Worm (Caenorhabditis elegans) whole organism, midembryonic: ENCODE results near the gene C18C4.7.

Experiments
- T22C8.4 ChIP-seq: fragments of 200-800 bp; sonication (Bioruptor generic); IDR thresholded peaks from 2 replicates; pipeline ENCODE4 v1.3.6; 2022; ENCODE audit warnings: missing genetic modification characterization, missing compliant biosample characterization
- cog-1 ChIP-seq: sonication (generic microtip); optimal IDR thresholded peaks from 2 replicates; lab custom pipeline; 2016; ENCODE audit warnings: missing genetic modification characterization, missing compliant biosample characterization
- flt-1 ChIP-seq: fragments of 200-800 bp; sonication (Bioruptor generic); IDR thresholded peaks from 2 replicates; pipeline ENCODE4 v1.3.6; 2022; ENCODE audit warnings: missing genetic modification characterization, missing compliant biosample characterization
- klf-2 ChIP-seq: fragments of 200-800 bp; sonication (Bioruptor generic); conservative IDR thresholded peaks from 2 replicates; pipeline ENCODE4 v1.3.6; 2022; ENCODE audit warnings: missing genetic modification reagents, missing genetic modification characterization, missing compliant biosample characterization
- med-1 ChIP-seq: sonication (generic microtip); optimal IDR thresholded peaks from 2 replicates; lab custom pipeline; 2017; ENCODE audit warnings: missing genetic modification characterization, mild to moderate bottlenecking, missing compliant biosample characterization, antibody characterized with exemption, missing genetic modification reagents; ENCODE audit not compliant: insufficient read depth
- ref-1 ChIP-seq: fragments of 200-800 bp; sonication (Bioruptor generic); conservative IDR thresholded peaks from 2 replicates; pipeline ENCODE4 v1.3.6; 2022; ENCODE audit warnings: missing genetic modification reagents, missing genetic modification characterization, missing compliant biosample characterization
- tab-1 ChIP-seq: fragments of 200-800 bp; sonication (Bioruptor generic); IDR thresholded peaks from 2 replicates; pipeline ENCODE4 v1.3.6; 2022; ENCODE audit warnings: missing genetic modification characterization, missing compliant biosample characterization
- ztf-23 ChIP-seq: fragments of 200-800 bp; sonication (Bioruptor generic); IDR thresholded peaks from 2 replicates; pipeline ENCODE4 v1.3.6; 2022; ENCODE audit warnings: missing genetic modification reagents, missing genetic modification characterization, missing compliant biosample characterization
- ztf-29 ChIP-seq: fragments of 200-800 bp; sonication (Bioruptor generic); IDR thresholded peaks from 2 replicates; pipeline ENCODE4 v1.3.6; 2022; ENCODE audit warnings: missing genetic modification reagents, missing genetic modification characterization, missing compliant biosample characterization

C18C4.7 gene

ce11 chrV:5511720-5512119 lies 55.3 kb downstream of the C18C4.7 start:
- no peak for TF ChIP-seq ztf-23 (GFP tag; lab: Robert Waterston, UW)
- TF ChIP-seq med-1 (GFP tag; lab: Kevin White, UChicago) = no peak
- no peak for TF ChIP-seq klf-2
- TF ChIP-seq T22C8.4 = no peak
- no peak for TF ChIP-seq flt-1 (GFP tag; lab: Robert Waterston, UW)
- no peak for TF ChIP-seq ztf-29
- no peak for TF ChIP-seq tab-1 (GFP tag; lab: Robert Waterston, UW)
- TF ChIP-seq cog-1 (tag; lab: Kevin White, UChicago) = no peak
- TF ChIP-seq ref-1 (GFP tag; lab: Robert Waterston, UW) = no peak

DNA sequence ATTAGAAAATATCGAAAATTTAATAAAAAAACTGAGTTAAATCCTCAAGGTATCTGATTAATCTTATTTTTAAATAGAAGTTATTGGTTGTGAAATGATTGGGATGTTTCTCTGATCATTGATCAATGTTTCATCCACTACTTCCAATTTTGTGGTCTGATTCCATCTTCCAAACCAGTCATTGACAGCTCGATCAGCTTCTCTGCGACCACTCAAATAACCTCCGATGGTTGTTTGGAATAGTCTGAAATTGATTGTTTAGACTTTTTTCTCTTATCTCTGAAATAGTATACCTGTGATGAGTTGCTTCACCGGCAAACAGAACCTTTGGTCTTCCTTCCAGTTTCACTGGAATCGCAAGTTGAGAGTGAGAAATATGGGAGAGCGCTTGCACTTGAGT lies 57.1 kb downstream of the C18C4.7 start:
- TF ChIP-seq tab-1 (GFP tag; lab: Robert Waterston, UW) (no peak), ref-1 (GFP tag; lab: Robert Waterston, UW) (no peak)

DNA sequence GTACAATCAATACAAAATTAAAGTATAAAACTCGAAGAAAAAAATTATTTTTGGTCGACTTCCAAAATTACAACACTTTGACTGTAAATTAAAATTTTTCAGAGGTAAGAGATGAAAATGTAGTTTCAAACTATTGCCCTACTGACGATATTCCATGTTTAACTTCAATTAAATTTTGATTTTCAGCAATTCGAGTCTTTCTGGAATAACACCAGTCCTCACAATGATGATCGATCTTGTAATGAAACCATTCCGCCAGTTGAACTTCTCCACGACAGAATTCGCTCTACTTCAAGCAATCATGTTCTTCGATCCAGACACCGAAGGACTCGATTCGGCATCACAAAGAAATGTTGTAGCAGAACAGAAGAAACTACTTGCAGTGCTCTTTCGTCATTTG lies 57.9 kb downstream of the C18C4.7 start:
- TF ChIP-seq flt-1 (GFP tag; lab: Robert Waterston, UW) (no peak), T22C8.4 (no peak), ztf-29 (no peak), med-1 (GFP tag; lab: Kevin White, UChicago) (no peak), cog-1 (tag; lab: Kevin White, UChicago) (no peak), tab-1 (GFP tag; lab: Robert Waterston, UW) (no peak), ztf-23 (GFP tag; lab: Robert Waterston, UW) (no peak), ref-1 (GFP tag; lab: Robert Waterston, UW) (no peak), klf-2 (no peak)

DNA sequence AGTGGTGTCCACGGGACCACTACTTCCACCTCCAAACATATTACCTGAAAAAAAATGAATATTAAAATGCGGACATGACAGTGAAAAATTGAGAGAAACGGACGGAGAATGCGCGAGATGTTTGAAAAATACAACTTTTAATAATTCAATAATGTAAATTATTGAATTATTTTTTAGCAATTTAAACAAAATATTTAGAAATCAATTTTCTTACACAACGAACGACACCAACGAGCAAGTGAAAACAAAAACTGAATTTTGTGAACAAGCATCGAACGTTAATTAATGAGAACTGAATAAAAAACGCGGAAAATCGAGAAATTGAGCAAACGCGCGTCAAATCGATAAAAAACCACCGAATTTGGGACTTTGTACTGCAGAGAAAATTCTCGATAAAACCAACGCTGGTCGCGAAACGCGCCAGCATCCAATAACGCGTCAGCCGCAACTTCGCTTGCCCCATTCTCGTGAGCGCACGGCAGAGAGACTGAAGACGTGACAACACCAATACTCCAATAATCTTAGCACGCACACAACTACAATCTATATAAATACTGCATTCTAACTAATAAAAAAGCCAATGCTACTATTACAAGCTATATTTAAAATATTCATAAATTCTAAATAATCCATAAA lies 62.1 kb downstream of the C18C4.7 start, which contains the start of the genes dnj-19 and nhr-47:
Gene dnj-19 (minus strand): TSS at position 51 of the 636 bp plus-strand sequence.
Gene nhr-47 (plus strand): TSS at position 447 of the 636 bp plus-strand sequence.
- TF ChIP-seq T22C8.4 (0 out of 2 replicates have a peak, but pooled peaks have one; percentile 39), ztf-29 (no peak), ztf-23 (GFP tag; lab: Robert Waterston, UW) (peak; percentile 71; the same call in 1 of the 2 replicates), flt-1 (GFP tag; lab: Robert Waterston, UW) (peak; percentile 75; the same call in 1 of the 2 replicates), cog-1 (tag; lab: Kevin White, UChicago) (peak; percentile 56), med-1 (GFP tag; lab: Kevin White, UChicago) (peak; percentile 35), tab-1 (GFP tag; lab: Robert Waterston, UW) (peak; percentile 70), ref-1 (GFP tag; lab: Robert Waterston, UW) (no peak)

DNA sequence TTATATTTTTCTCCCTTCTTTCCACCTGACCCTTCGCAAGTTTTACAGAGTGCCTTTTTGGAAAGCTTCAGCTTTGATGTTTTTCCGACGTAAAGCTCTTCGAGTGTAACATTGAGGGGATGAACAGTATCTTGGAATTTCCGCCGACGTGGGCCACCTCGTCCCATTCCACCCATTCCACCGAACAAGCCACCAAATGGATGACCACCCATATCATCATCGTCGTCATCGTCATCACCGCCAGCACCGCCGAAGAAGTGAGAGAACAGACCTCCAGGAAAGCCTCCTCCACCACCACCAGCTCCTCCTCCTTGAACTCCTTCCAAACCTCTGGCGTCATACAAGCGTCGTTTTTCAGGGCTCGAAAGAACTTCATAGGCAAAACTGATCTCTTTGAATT lies 62.7 kb downstream of the C18C4.7 start:
- TF ChIP-seq ztf-23 (GFP tag; lab: Robert Waterston, UW) (no peak), flt-1 (GFP tag; lab: Robert Waterston, UW) (no peak), tab-1 (GFP tag; lab: Robert Waterston, UW) (no peak), med-1 (GFP tag; lab: Kevin White, UChicago) (no peak), ref-1 (GFP tag; lab: Robert Waterston, UW) (no peak), cog-1 (tag; lab: Kevin White, UChicago) (no peak)

ce11 chrV:5502701-5503100 lies 64.3 kb downstream of the C18C4.7 start:
- no peak for TF ChIP-seq T22C8.4
- TF ChIP-seq ztf-23 (GFP tag; lab: Robert Waterston, UW) = no peak
- TF ChIP-seq ref-1 (GFP tag; lab: Robert Waterston, UW) = no peak
- TF ChIP-seq cog-1 (tag; lab: Kevin White, UChicago) = no peak
- no peak for TF ChIP-seq ztf-29
- no peak for TF ChIP-seq med-1 (GFP tag; lab: Kevin White, UChicago)
